Fruit fly (Drosophila melanogaster): ENCODE data around the gene CG6834.

Gene CG6834

dm6 chr3R:11678016-11678415 lies 9.9 kb downstream of the CG6834 start, which contains the start of gene CG18476 (continued):
- no peak; the same call in 1 of the 2 replicates for TF ChIP-seq Scr (GFP tag; IDR thresholded peaks at IDR 0.05; ENCODE audit: partially characterized antibody)
- peak; percentile 91 for TF ChIP-seq CG9727 (GFP tag; optimal IDR thresholded peaks at IDR 0.05)
- peak; percentile 92 for TF ChIP-seq Aef1 (GFP tag; IDR thresholded peaks at IDR 0.05)
- peak; percentile 53 for TF ChIP-seq NC2α (GFP tag; optimal IDR thresholded peaks at IDR 0.05)
- TF ChIP-seq E2f2 (GFP tag; IDR thresholded peaks at IDR 0.05), result peak; percentile 74
- TF ChIP-seq CG4707 (GFP tag; optimal IDR thresholded peaks at IDR 0.05), result peak; percentile 17
- TF ChIP-seq unpg (GFP tag; optimal IDR thresholded peaks at IDR 0.05), result peak; percentile 96
- no peak for TF ChIP-seq da (GFP tag; optimal IDR thresholded peaks at IDR 0.05)
- TF ChIP-seq CG4328 (GFP tag; optimal IDR thresholded peaks at IDR 0.05), result peak; percentile 75
- peak; percentile 55 for TF ChIP-seq cato (GFP tag; optimal IDR thresholded peaks at IDR 0.05; ENCODE audit: borderline replicate concordance)
- TF ChIP-seq CG9876 (GFP tag; optimal IDR thresholded peaks at IDR 0.05), result no peak
- peak in 1 of 2 experiments; percentile 49 for TF ChIP-seq insv (GFP tag; optimal IDR thresholded peaks at IDR 0.05)
- peak; percentile 87 for TF ChIP-seq D19A (tag; optimal IDR thresholded peaks at IDR 0.05)
- TF ChIP-seq CG10543 (GFP tag; optimal IDR thresholded peaks at IDR 0.05), result peak; percentile 66
- no peak for TF ChIP-seq pros (GFP tag; optimal IDR thresholded peaks at IDR 0.05)
- TF ChIP-seq CG6654 (GFP tag; optimal IDR thresholded peaks at IDR 0.05), result peak; percentile 73
- TF ChIP-seq CG9797 (GFP tag; optimal IDR thresholded peaks at IDR 0.05), result peak; percentile 47
- TF ChIP-seq zen2 (GFP tag; IDR thresholded peaks at IDR 0.05; ENCODE audit: partially characterized antibody), result no peak
- peak; percentile 96 for TF ChIP-seq phol (tag; optimal IDR thresholded peaks at IDR 0.05)
- TF ChIP-seq Side (GFP tag; optimal IDR thresholded peaks at IDR 0.05), result peak; percentile 38
- TF ChIP-seq Lim3 (GFP tag; IDR thresholded peaks at IDR 0.05), result peak; percentile 43; the same call in 1 of the 2 replicates
- TF ChIP-seq CG15514 (GFP tag; optimal IDR thresholded peaks at IDR 0.05), result peak; percentile 77
- TF ChIP-seq CG10565 (GFP tag; optimal IDR thresholded peaks at IDR 0.05), result peak; percentile 28
- peak; percentile 95 for TF ChIP-seq sob (GFP tag; IDR thresholded peaks at IDR 0.05)
- peak; percentile 96 for TF ChIP-seq dysf (GFP tag; IDR thresholded peaks at IDR 0.05)
- peak; percentile 45 for TF ChIP-seq CG12236 (GFP tag; optimal IDR thresholded peaks at IDR 0.05)
- peak; percentile 79 for TF ChIP-seq CG1024 (GFP tag; IDR thresholded peaks at IDR 0.05)
- TF ChIP-seq CG14965 (GFP tag; optimal IDR thresholded peaks at IDR 0.05; ENCODE audit: borderline replicate concordance), result no peak
- peak; percentile 86 for TF ChIP-seq wdn (GFP tag; IDR thresholded peaks at IDR 0.05)
- TF ChIP-seq Poxn (GFP tag; IDR thresholded peaks at IDR 0.05), result peak; percentile 71
- peak; percentile 64 for TF ChIP-seq CG18011 (GFP tag; optimal IDR thresholded peaks at IDR 0.05)
- TF ChIP-seq CHES-1-like (GFP tag; optimal IDR thresholded peaks at IDR 0.05), result peak; percentile 52
- peak; percentile 75 for TF ChIP-seq CG34376 (GFP tag; optimal IDR thresholded peaks at IDR 0.05)
- TF ChIP-seq CG1647 (GFP tag; optimal IDR thresholded peaks at IDR 0.05), result peak; percentile 37
- TF ChIP-seq CG14860 (GFP tag; IDR thresholded peaks at IDR 0.05; ENCODE audit: partially characterized antibody), result no peak
- TF ChIP-seq danr (GFP tag; IDR thresholded peaks at IDR 0.05), result peak; percentile 86
- TF ChIP-seq Sox102F (GFP tag; optimal IDR thresholded peaks at IDR 0.05), result peak; percentile 94
- TF ChIP-seq CG7928 (GFP tag; optimal IDR thresholded peaks at IDR 0.05), result peak; percentile 60

DNA sequence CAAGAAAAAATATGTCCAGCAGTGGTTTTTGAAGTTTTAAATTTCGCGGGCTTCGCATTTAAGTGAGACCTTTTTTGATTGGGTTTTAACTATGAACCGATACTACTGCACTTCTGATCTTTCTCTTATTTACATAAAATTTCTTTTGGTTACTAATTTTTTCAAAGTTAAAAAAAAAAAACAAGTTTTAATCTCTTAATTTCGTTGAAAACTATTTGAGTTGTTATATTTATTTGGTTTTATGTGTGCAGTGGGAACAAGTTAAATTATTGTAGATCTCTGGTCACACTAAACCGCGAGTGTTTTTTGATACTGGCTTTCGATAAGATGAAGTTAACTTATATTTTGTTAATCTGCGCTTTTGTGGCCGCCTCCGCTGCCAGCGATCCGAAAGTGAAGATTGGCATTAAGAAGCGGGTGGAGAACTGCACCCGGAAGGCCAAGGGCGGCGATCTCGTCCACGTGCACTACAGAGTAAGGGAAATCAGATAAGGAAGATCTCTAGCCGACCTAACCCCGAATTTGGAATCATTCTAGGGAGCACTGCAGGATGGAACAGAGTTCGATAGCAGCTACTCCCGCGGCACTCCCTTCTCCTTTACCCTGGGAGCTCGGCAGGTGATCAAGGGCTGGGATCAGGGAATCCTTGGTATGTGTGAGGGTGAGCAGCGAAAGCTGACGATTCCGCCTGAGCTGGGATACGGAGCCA lies 13.8 kb downstream of the CG6834 start, which contains the start of gene CG14715:
Gene CG14715 (plus strand): TSS at position 267 of the 709 bp plus-strand sequence.
- TF ChIP-seq CG30431 (GFP tag; optimal IDR thresholded peaks at IDR 0.05) (no peak), CG10274 (GFP tag; optimal IDR thresholded peaks at IDR 0.05) (no peak), Ptx1 (GFP tag; IDR thresholded peaks at IDR 0.05) (peak; percentile 75), CG2116 (GFP tag; optimal IDR thresholded peaks at IDR 0.05) (peak; percentile 73), Hmr (GFP tag; optimal IDR thresholded peaks at IDR 0.05) (peak; percentile 56), CG6765 (GFP tag; optimal IDR thresholded peaks at IDR 0.05) (no peak), CG14710 (tag; optimal IDR thresholded peaks at IDR 0.05) (peak; percentile 86), CG32772 (GFP tag; IDR thresholded peaks at IDR 0.05) (no peak), CG3163 (GFP tag; optimal IDR thresholded peaks at IDR 0.05) (peak; percentile 13), pum (GFP tag; optimal IDR thresholded peaks at IDR 0.05) (peak; percentile 37), gro (GFP tag; optimal IDR thresholded peaks at IDR 0.05) (peak; percentile 28), CG9932 (GFP tag; IDR thresholded peaks at IDR 0.05) (peak; percentile 40; the same call in 1 of the 2 replicates), fd96Cb (tag; optimal IDR thresholded peaks at IDR 0.05) (no peak)
